Fruit fly (Drosophila melanogaster): ENCODE data around the gene CG6761.
A peak's percentile ranks its signal among the peaks of the same experiment; 100 is the strongest.

Gene CG6761

dm6 chr3L:9729795-9730421 is 26.5 kb upstream of the CG6761 start, which contains the start of gene ATPsynB (continued):
- TF ChIP-seq CG6689 (GFP tag; IDR thresholded peaks at IDR 0.05) = no peak
- TF ChIP-seq CG3995 (GFP tag; optimal IDR thresholded peaks at IDR 0.05) = peak; percentile 38
- TF ChIP-seq trh (GFP tag; optimal IDR thresholded peaks at IDR 0.05) = no peak
- no peak for TF ChIP-seq fd102C (GFP tag; optimal IDR thresholded peaks at IDR 0.05)
- TF ChIP-seq CG3847 (GFP tag; IDR thresholded peaks at IDR 0.05) = peak; percentile 87
- no peak for TF ChIP-seq nom (GFP tag; optimal IDR thresholded peaks at IDR 0.05)
- TF ChIP-seq phol (tag; optimal IDR thresholded peaks at IDR 0.05) = peak; percentile 51
- no peak for TF ChIP-seq CG3838 (GFP tag; optimal IDR thresholded peaks at IDR 0.05)
- TF ChIP-seq CG18619 (GFP tag; optimal IDR thresholded peaks at IDR 0.05) = no peak
- no peak for TF ChIP-seq Meics (GFP tag; optimal IDR thresholded peaks at IDR 0.05)
- TF ChIP-seq pho (GFP tag; optimal IDR thresholded peaks at IDR 0.05) = peak; percentile 10
- TF ChIP-seq CrebB (tag; optimal IDR thresholded peaks at IDR 0.05) = no peak
- TF ChIP-seq slbo (GFP tag; IDR thresholded peaks at IDR 0.05) = peak; percentile 49; the same call in 1 of the 2 replicates

dm6 chr3L:9726707-9727106 is 23.3 kb upstream of the CG6761 start, which contains the start of gene Naa60:
Naa60 (plus strand) TSS chr3L:9726895.
- TF ChIP-seq Ssrp (tag; optimal IDR thresholded peaks at IDR 0.05) (no peak), Xrp1 (GFP tag; IDR thresholded peaks at IDR 0.05) (no peak), scrt (GFP tag; optimal IDR thresholded peaks at IDR 0.05) (no peak), CG2889 (GFP tag; IDR thresholded peaks at IDR 0.05) (no peak), schlank (tag; optimal IDR thresholded peaks at IDR 0.05) (no peak), Trl (optimal IDR thresholded peaks at IDR 0.05) (no peak), Trl (GFP tag; optimal IDR thresholded peaks at IDR 0.05) (no peak), CG12155 (GFP tag; optimal IDR thresholded peaks at IDR 0.05) (no peak), trem (tag; optimal IDR thresholded peaks at IDR 0.05) (peak; percentile 55), wor (GFP tag; IDR thresholded peaks at IDR 0.05) (no peak), gce (GFP tag; IDR thresholded peaks at IDR 0.05) (no peak), CG32772 (GFP tag; IDR thresholded peaks at IDR 0.05) (no peak), ara (GFP tag; IDR thresholded peaks at IDR 0.05) (no peak), caup (GFP tag; optimal IDR thresholded peaks at IDR 0.05; ENCODE audit: severe bottlenecking) (no peak), CG15514 (GFP tag; optimal IDR thresholded peaks at IDR 0.05) (peak; percentile 71), amos (GFP tag; IDR thresholded peaks at IDR 0.05; ENCODE audit: partially characterized antibody) (peak; percentile 93), CG17829 (tag; optimal IDR thresholded peaks at IDR 0.05) (peak; percentile 24), tna (GFP tag; IDR thresholded peaks at IDR 0.05; ENCODE audit: partially characterized antibody) (peak; percentile 74), CG8388 (GFP tag; optimal IDR thresholded peaks at IDR 0.05) (no peak), hth (optimal IDR thresholded peaks at IDR 0.05) (no peak), crc (GFP tag; optimal IDR thresholded peaks at IDR 0.05) (no peak), wdn (GFP tag; IDR thresholded peaks at IDR 0.05) (no peak), CG15073 (GFP tag; optimal IDR thresholded peaks at IDR 0.05) (no peak), Stat92E (GFP tag; optimal IDR thresholded peaks at IDR 0.05) (no peak), CG11456 (GFP tag; IDR thresholded peaks at IDR 0.05) (no peak), corto (GFP tag; optimal IDR thresholded peaks at IDR 0.05) (no peak), sisA (GFP tag; IDR thresholded peaks at IDR 0.05) (no peak), CG33557 (GFP tag; optimal IDR thresholded peaks at IDR 0.05) (no peak), gcm2 (GFP tag; optimal IDR thresholded peaks at IDR 0.05) (no peak), grn (GFP tag; optimal IDR thresholded peaks at IDR 0.05) (no peak), Dbx (GFP tag; IDR thresholded peaks at IDR 0.05) (no peak), HLH54F (GFP tag; optimal IDR thresholded peaks at IDR 0.05) (no peak), oc (tag; optimal IDR thresholded peaks at IDR 0.05) (no peak), lmd (GFP tag; IDR thresholded peaks at IDR 0.05) (no peak), E2f1 (GFP tag; IDR thresholded peaks at IDR 0.05) (no peak), CG34224 (GFP tag; IDR thresholded peaks at IDR 0.05; ENCODE audit: partially characterized antibody) (peak; percentile 93), danr (GFP tag; IDR thresholded peaks at IDR 0.05) (no peak), CG30431 (GFP tag; optimal IDR thresholded peaks at IDR 0.05) (no peak)
